Fruit fly (Drosophila melanogaster): ENCODE measurements around the gene CG14074.
A peak's percentile ranks its signal among the peaks of the same experiment; 100 is the strongest.

CG14074 gene

dm6 chr3L:18898770-18899278 lies 32.8 kb downstream of the CG14074 start, which contains the start of gene RpL26 (continued):
- TF ChIP-seq scrt (GFP tag; optimal IDR thresholded peaks at IDR 0.05) (no peak), Abd-B (GFP tag; optimal IDR thresholded peaks at IDR 0.05) (peak; percentile 61), CG9817 (tag; optimal IDR thresholded peaks at IDR 0.05) (peak; percentile 85), Mes4 (GFP tag; optimal IDR thresholded peaks at IDR 0.05) (peak; percentile 96), ci (GFP tag; IDR thresholded peaks at IDR 0.05) (peak; percentile 38; the same call in 2 of the 3 replicates), CG43689 (GFP tag; IDR thresholded peaks at IDR 0.05) (no peak), MESR4 (GFP tag; optimal IDR thresholded peaks at IDR 0.05) (peak; percentile 96), sr (GFP tag; IDR thresholded peaks at IDR 0.05) (no peak), exex (tag; optimal IDR thresholded peaks at IDR 0.05) (peak; percentile 45), Ravus (GFP tag; IDR thresholded peaks at IDR 0.05) (no peak), Atf-2 (GFP tag; optimal IDR thresholded peaks at IDR 0.05) (peak; percentile 73), Spps (tag; optimal IDR thresholded peaks at IDR 0.05) (no peak), Dbx (GFP tag; IDR thresholded peaks at IDR 0.05) (peak; percentile 88), ara (GFP tag; IDR thresholded peaks at IDR 0.05) (no peak), Xrp1 (GFP tag; IDR thresholded peaks at IDR 0.05) (peak; percentile 59), Hmx (GFP tag; optimal IDR thresholded peaks at IDR 0.05) (peak; percentile 53), bcd (GFP tag; optimal IDR thresholded peaks at IDR 0.05) (peak; percentile 75), CG10959 (GFP tag; IDR thresholded peaks at IDR 0.05) (peak; percentile 46; the same call in 1 of the 2 replicates), CHES-1-like (GFP tag; optimal IDR thresholded peaks at IDR 0.05) (peak; percentile 82), CG7271 (tag; optimal IDR thresholded peaks at IDR 0.05) (peak; percentile 15), klu (GFP tag; IDR thresholded peaks at IDR 0.05) (peak; percentile 69; the same call in 1 of the 2 replicates), chn (GFP tag; optimal IDR thresholded peaks at IDR 0.05) (peak; percentile 84), CG1832 (GFP tag; optimal IDR thresholded peaks at IDR 0.05) (no peak), lbe (GFP tag; optimal IDR thresholded peaks at IDR 0.05) (no peak), CG9609 (GFP tag; optimal IDR thresholded peaks at IDR 0.05) (peak; percentile 87), Camta (GFP tag; optimal IDR thresholded peaks at IDR 0.05) (peak; percentile 68), CG6791 (GFP tag; IDR thresholded peaks at IDR 0.05; ENCODE audit: partially characterized antibody) (peak; percentile 91), nerfin-1 (tag; optimal IDR thresholded peaks at IDR 0.05) (peak; percentile 68), CG6654 (GFP tag; optimal IDR thresholded peaks at IDR 0.05) (no peak), ATbp (GFP tag; optimal IDR thresholded peaks at IDR 0.05) (no peak), mam (GFP tag; optimal IDR thresholded peaks at IDR 0.05) (peak; percentile 90), CG30403 (GFP tag; optimal IDR thresholded peaks at IDR 0.05) (peak; percentile 89), onecut (GFP tag; IDR thresholded peaks at IDR 0.05) (no peak), HLH4C (GFP tag; IDR thresholded peaks at IDR 0.05; ENCODE audit: partially characterized antibody) (peak; percentile 93), Asciz (GFP tag; optimal IDR thresholded peaks at IDR 0.05) (no peak), peb (GFP tag; IDR thresholded peaks at IDR 0.05) (peak; percentile 54; the same call in 1 of the 2 replicates), CG3726 (GFP tag; IDR thresholded peaks at IDR 0.05) (0 out of 3 replicates have a peak, but pooled peaks have one; percentile 5), Rx (GFP tag; IDR thresholded peaks at IDR 0.05) (peak; percentile 54; the same call in 1 of the 2 replicates), NC2β (GFP tag; optimal IDR thresholded peaks at IDR 0.05) (peak; percentile 99), Poxn (GFP tag; IDR thresholded peaks at IDR 0.05) (no peak), CG14710 (tag; optimal IDR thresholded peaks at IDR 0.05) (peak; percentile 87), Nf-YA (GFP tag; IDR thresholded peaks at IDR 0.05) (0 out of 2 replicates have a peak, but pooled peaks have one; percentile 12), pnt (GFP tag; optimal IDR thresholded peaks at IDR 0.05) (peak; percentile 78), Mad (GFP tag; optimal IDR thresholded peaks at IDR 0.05) (peak; percentile 62), BtbVII (GFP tag; optimal IDR thresholded peaks at IDR 0.05) (peak; percentile 61), ash1 (GFP tag; optimal IDR thresholded peaks at IDR 0.05) (no peak), B-H2 (GFP tag; optimal IDR thresholded peaks at IDR 0.05) (peak; percentile 83), Mrtf (GFP tag; IDR thresholded peaks at IDR 0.05) (no peak; the same call in 2 of the 3 replicates), CG3163 (GFP tag; optimal IDR thresholded peaks at IDR 0.05) (peak; percentile 72), sob (GFP tag; IDR thresholded peaks at IDR 0.05) (peak; percentile 81), CG18262 (tag; optimal IDR thresholded peaks at IDR 0.05) (peak; percentile 60)
